Worm (Caenorhabditis elegans) whole organism, L1 larva: ENCODE measurements around the gene oac-30.

Source experiments
- C04F5.9 ChIP-seq: sonication (generic microtip); optimal IDR thresholded peaks from 2 replicates; lab custom pipeline; 2016; ENCODE audit warnings: missing genetic modification characterization, missing compliant biosample characterization
- C34B4.2 ChIP-seq: sonication (generic microtip); optimal IDR thresholded peaks from 2 replicates; lab custom pipeline; 2017; ENCODE audit warnings: mild to moderate bottlenecking, missing genetic modification characterization, missing compliant biosample characterization
- F16B12.6 ChIP-seq: fragments of 150-350 bp; optimal IDR thresholded peaks from 2 replicates; lab custom pipeline; 2014; ENCODE audit warnings: missing biosample characterization, missing genetic modification characterization
- Y116A8C.19 ChIP-seq: sonication (generic microtip); optimal IDR thresholded peaks from 2 replicates; lab custom pipeline; 2016; ENCODE audit warnings: missing compliant biosample characterization, missing genetic modification characterization, borderline replicate concordance
- aha-1 ChIP-seq: fragments of 150-350 bp; optimal IDR thresholded peaks from 2 replicates; lab custom pipeline; 2014; ENCODE audit warnings: missing biosample characterization, missing genetic modification characterization
- alr-1 ChIP-seq: fragments of 200-800 bp; sonication (Bioruptor generic); optimal IDR thresholded peaks from 2 replicates; lab custom pipeline; 2018; ENCODE audit warnings: borderline replicate concordance, mild to moderate bottlenecking, missing genetic modification characterization, missing compliant biosample characterization
- aly-2 ChIP-seq: fragments of 150-350 bp; optimal IDR thresholded peaks from 2 replicates; lab custom pipeline; 2014; ENCODE audit warnings: missing biosample characterization, missing genetic modification characterization
- ama-1 ChIP-seq: fragments of 150-350 bp; optimal IDR thresholded peaks from 2 replicates; lab custom pipeline; 2014
- ceh-63 ChIP-seq: fragments of 200-800 bp; sonication (Bioruptor generic); optimal IDR thresholded peaks from 2 replicates; lab custom pipeline; 2018; ENCODE audit warnings: mild to moderate bottlenecking, missing genetic modification characterization, missing compliant biosample characterization
- ceh-8 ChIP-seq: fragments of 200-800 bp; sonication (Bioruptor generic); optimal IDR thresholded peaks from 2 replicates; lab custom pipeline; 2018; ENCODE audit warnings: mild to moderate bottlenecking, missing genetic modification characterization, moderate library complexity, missing compliant biosample characterization
- ceh-82 ChIP-seq, 3 experiments: fragments of 150-350 bp in 1 of 3; sonication (generic microtip) in 2 of 3; optimal IDR thresholded peaks; 2 replicates each; lab custom pipeline; 2014 to 2017; ENCODE audit warnings: missing biosample characterization in 3 of 3, missing genetic modification characterization in 3 of 3
- ceh-90 ChIP-seq: sonication (generic microtip); optimal IDR thresholded peaks from 2 replicates; lab custom pipeline; 2016; ENCODE audit warnings: missing genetic modification characterization, missing compliant biosample characterization
- dpl-1 ChIP-seq, 3 experiments: fragments of 150-350 bp in 2 of 3; sonication (generic microtip) in 1 of 3; optimal IDR thresholded peaks; 2 replicates each; lab custom pipeline; 2014 to 2017; ENCODE audit warnings: missing biosample characterization in 3 of 3, missing genetic modification characterization in 3 of 3, missing genetic modification reagents in 3 of 3
- efl-1 ChIP-seq, 4 experiments: fragments of 150-350 bp; optimal IDR thresholded peaks in 3 of 4; peaks in 1 of 4; 1 replicate in 1 of 4; 2 replicates in 3 of 4; lab custom pipeline; 2014; ENCODE audit warnings: missing biosample characterization in 2 of 4, missing genetic modification characterization in 2 of 4, missing genetic modification reagents in 2 of 4
- efl-3 ChIP-seq: fragments of 200-800 bp; sonication (Bioruptor generic); optimal IDR thresholded peaks from 2 replicates; lab custom pipeline; 2018; ENCODE audit warnings: mild to moderate bottlenecking, missing genetic modification characterization, missing compliant biosample characterization
- egl-13 ChIP-seq: sonication (generic microtip); optimal IDR thresholded peaks from 2 replicates; lab custom pipeline; 2016; ENCODE audit warnings: missing genotype, missing genetic modification reagents, missing genetic modification characterization, missing compliant biosample characterization
- elt-2 ChIP-seq: sonication (generic microtip); optimal IDR thresholded peaks from 2 replicates; lab custom pipeline; 2016; ENCODE audit warnings: missing genetic modification characterization, mild to moderate bottlenecking, inconsistent platforms, missing compliant biosample characterization, missing genetic modification reagents
- fkh-4 ChIP-seq: sonication (generic microtip); optimal IDR thresholded peaks from 2 replicates; lab custom pipeline; 2016; ENCODE audit warnings: missing compliant biosample characterization, missing genetic modification characterization, borderline replicate concordance
- fkh-8 ChIP-seq: sonication (generic microtip); optimal IDR thresholded peaks from 2 replicates; lab custom pipeline; 2016; ENCODE audit warnings: mild to moderate bottlenecking, missing genetic modification characterization, missing compliant biosample characterization
- fos-1 ChIP-seq: fragments of 150-350 bp; optimal IDR thresholded peaks from 2 replicates; lab custom pipeline; 2014; ENCODE audit warnings: missing biosample characterization, missing genetic modification characterization
- grh-1 ChIP-seq: fragments of 200-800 bp; sonication (Bioruptor generic); IDR thresholded peaks from 2 replicates; pipeline ENCODE4 v1.3.6; 2022; ENCODE audit warnings: missing genetic modification reagents, missing genetic modification characterization, missing compliant biosample characterization
- hlh-4 ChIP-seq: sonication (generic microtip); optimal IDR thresholded peaks from 2 replicates; lab custom pipeline; 2016; ENCODE audit warnings: mild to moderate bottlenecking, missing genetic modification characterization, missing compliant biosample characterization
- hpl-2 ChIP-seq: fragments of 150-350 bp; optimal IDR thresholded peaks from 2 replicates; lab custom pipeline; 2014; ENCODE audit warnings: missing biosample characterization, missing genetic modification reagents, missing genetic modification characterization
- irx-1 ChIP-seq: sonication (generic microtip); optimal IDR thresholded peaks from 2 replicates; lab custom pipeline; 2016; ENCODE audit warnings: missing genetic modification characterization, missing compliant biosample characterization
- jun-1 ChIP-seq: fragments of 150-350 bp; optimal IDR thresholded peaks from 2 replicates; lab custom pipeline; 2014; ENCODE audit warnings: missing biosample characterization, missing genetic modification reagents, missing genetic modification characterization
- lin-13 ChIP-seq: fragments of 150-350 bp; optimal IDR thresholded peaks from 2 replicates; lab custom pipeline; 2014; ENCODE audit warnings: missing biosample characterization, missing genetic modification reagents, missing genetic modification characterization
- lin-14 ChIP-seq: fragments of 200-800 bp; sonication (Bioruptor generic); optimal IDR thresholded peaks from 2 replicates; lab custom pipeline; 2018; ENCODE audit warnings: mild to moderate bottlenecking, missing genetic modification characterization, moderate library complexity, missing compliant biosample characterization
- lin-15B ChIP-seq: fragments of 150-350 bp; sonication (generic microtip); optimal IDR thresholded peaks from 3 replicates; lab custom pipeline; 2014; ENCODE audit warnings: missing biosample characterization, missing genetic modification characterization
- lin-39 ChIP-seq: fragments of 150-350 bp; optimal IDR thresholded peaks from 2 replicates; lab custom pipeline; 2014; ENCODE audit warnings: missing biosample characterization, missing genetic modification reagents, missing genetic modification characterization
- lir-3 ChIP-seq: sonication (generic microtip); optimal IDR thresholded peaks from 2 replicates; lab custom pipeline; 2016; ENCODE audit warnings: mild to moderate bottlenecking, missing genetic modification characterization, moderate library complexity, missing compliant biosample characterization; ENCODE audit not compliant: poor library complexity
- mdl-1 ChIP-seq, 2 experiments: fragments of 150-350 bp; optimal IDR thresholded peaks; 2 replicates each; lab custom pipeline; 2014 to 2017; ENCODE audit warnings: missing biosample characterization in 2 of 2, missing genetic modification characterization in 2 of 2, inconsistent platforms in 1 of 2
- mef-2 ChIP-seq: fragments of 150-350 bp; optimal IDR thresholded peaks from 2 replicates; lab custom pipeline; 2014; ENCODE audit warnings: missing biosample characterization, missing genetic modification characterization
- mep-1 ChIP-seq: fragments of 150-350 bp; optimal IDR thresholded peaks from 2 replicates; lab custom pipeline; 2014; ENCODE audit warnings: missing biosample characterization, missing genetic modification characterization
- nhr-11 ChIP-seq: fragments of 150-350 bp; optimal IDR thresholded peaks from 2 replicates; lab custom pipeline; 2014; ENCODE audit warnings: missing biosample characterization, missing genetic modification characterization
- nhr-12 ChIP-seq: sonication (generic microtip); optimal IDR thresholded peaks from 2 replicates; lab custom pipeline; 2017; ENCODE audit warnings: missing biosample characterization, missing genetic modification characterization
- nhr-77 ChIP-seq: fragments of 150-350 bp; optimal IDR thresholded peaks from 2 replicates; lab custom pipeline; 2014; ENCODE audit warnings: missing biosample characterization, missing genetic modification characterization
- nhr-84 ChIP-seq: sonication (generic microtip); optimal IDR thresholded peaks from 2 replicates; lab custom pipeline; 2017; ENCODE audit warnings: missing biosample characterization, missing genetic modification characterization
- nhr-85 ChIP-seq: sonication (generic microtip); peaks from one replicate; lab custom pipeline; 2016; ENCODE audit warnings: missing genetic modification characterization, inconsistent platforms, missing compliant biosample characterization
- nhr-90 ChIP-seq: sonication (generic microtip); optimal IDR thresholded peaks from 2 replicates; lab custom pipeline; 2016; ENCODE audit warnings: mild to moderate bottlenecking, missing genetic modification characterization, missing compliant biosample characterization; ENCODE audit not compliant: poor library complexity
- pag-3 ChIP-seq: sonication (generic microtip); optimal IDR thresholded peaks from 2 replicates; lab custom pipeline; 2017; ENCODE audit warnings: missing genetic modification characterization, mild to moderate bottlenecking, missing compliant biosample characterization, antibody characterized with exemption, borderline replicate concordance; ENCODE audit not compliant: insufficient read depth
- rnt-1 ChIP-seq: sonication (generic microtip); optimal IDR thresholded peaks from 2 replicates; lab custom pipeline; 2016; ENCODE audit warnings: mild to moderate bottlenecking, missing genetic modification characterization, moderate library complexity, missing compliant biosample characterization
- snpc-4 ChIP-seq: fragments of 150-350 bp; optimal IDR thresholded peaks from 2 replicates; lab custom pipeline; 2014; ENCODE audit warnings: missing biosample characterization, missing genetic modification characterization
- snu-23 ChIP-seq: sonication (generic microtip); optimal IDR thresholded peaks from 2 replicates; lab custom pipeline; 2016; ENCODE audit warnings: missing genetic modification characterization, missing compliant biosample characterization
- sox-4 ChIP-seq: sonication (generic microtip); optimal IDR thresholded peaks from 2 replicates; lab custom pipeline; 2016; ENCODE audit warnings: missing genetic modification characterization, missing compliant biosample characterization
- sptf-1 ChIP-seq: fragments of 150-350 bp; optimal IDR thresholded peaks from 2 replicates; lab custom pipeline; 2014; ENCODE audit warnings: missing biosample characterization, missing genetic modification characterization
- tlp-1 ChIP-seq: fragments of 150-350 bp; optimal IDR thresholded peaks from 2 replicates; lab custom pipeline; 2014; ENCODE audit warnings: missing biosample characterization, missing genetic modification characterization
- unc-62 ChIP-seq: fragments of 150-350 bp; optimal IDR thresholded peaks from 2 replicates; lab custom pipeline; 2014; ENCODE audit warnings: missing biosample characterization, missing genetic modification reagents, missing genetic modification characterization
- unc-86 ChIP-seq: sonication (generic microtip); optimal IDR thresholded peaks from 2 replicates; lab custom pipeline; 2016; ENCODE audit warnings: missing genetic modification characterization, missing compliant biosample characterization
- vab-15 ChIP-seq: sonication (generic microtip); optimal IDR thresholded peaks from 2 replicates; lab custom pipeline; 2017; ENCODE audit warnings: missing genotype, mild to moderate bottlenecking, missing genetic modification characterization, missing compliant biosample characterization
- xbp-1 ChIP-seq: sonication (generic microtip); optimal IDR thresholded peaks from 2 replicates; lab custom pipeline; 2016; ENCODE audit warnings: missing genetic modification characterization, missing compliant biosample characterization
- zip-4 ChIP-seq: fragments of 200-800 bp; sonication (Bioruptor generic); optimal IDR thresholded peaks from 2 replicates; lab custom pipeline; 2018; ENCODE audit warnings: mild to moderate bottlenecking, missing genetic modification characterization, moderate library complexity, missing compliant biosample characterization
- ztf-4 ChIP-seq: fragments of 150-350 bp; optimal IDR thresholded peaks from 2 replicates; lab custom pipeline; 2014; ENCODE audit warnings: missing biosample characterization, missing genetic modification characterization

oac-30 gene

ce11 chrII:1239433-1240020 is 27.2 kb downstream of the oac-30 start (continued):
- no peak for TF ChIP-seq lin-13
- no peak for TF ChIP-seq ceh-90 (tag; lab: Kevin White, UChicago)
- no peak for TF ChIP-seq fkh-8 (tag; lab: Kevin White, UChicago)
- peak; percentile 42 for TF ChIP-seq elt-2 (tag; lab: Kevin White, UChicago)
- TF ChIP-seq egl-13 (tag; lab: Kevin White, UChicago) = no peak
- no peak for TF ChIP-seq snu-23 (GFP tag; lab: Kevin White, UChicago)
- TF ChIP-seq nhr-12 = no peak
- TF ChIP-seq dpl-1 (GFP tag; optimal IDR thresholded peaks at IDR 0.05; lab: Kevin White, UChicago) = no peak
- TF ChIP-seq aha-1 = no peak
- TF ChIP-seq mdl-1 (tag; optimal IDR thresholded peaks at IDR 0.05; lab: Kevin White, UChicago) = no peak
- TF ChIP-seq mep-1 (tag; lab: Kevin White, UChicago) = no peak
- no peak for TF ChIP-seq nhr-85
- no peak for TF ChIP-seq nhr-84
- no peak for TF ChIP-seq fos-1 (tag; lab: Kevin White, UChicago)
- TF ChIP-seq irx-1 = no peak
- TF ChIP-seq tlp-1 = no peak
- no peak for TF ChIP-seq nhr-77
- peak; percentile 17 for TF ChIP-seq ztf-4 (tag; lab: Kevin White, UChicago)
- TF ChIP-seq jun-1 (tag; lab: Kevin White, UChicago) = no peak
- no peak for TF ChIP-seq lin-15B
- TF ChIP-seq mef-2 (tag; lab: Kevin White, UChicago) = no peak
- no peak for TF ChIP-seq grh-1
- no peak for TF ChIP-seq vab-15
- peak in 1 of 2 experiments; percentile 37 for TF ChIP-seq efl-1 (optimal IDR thresholded peaks at IDR 0.05; lab: Kevin White, UChicago)
- peak in 1 of 2 experiments; percentile 40 for TF ChIP-seq efl-1 (GFP tag; optimal IDR thresholded peaks at IDR 0.05 in 1 of 2; lab: Kevin White, UChicago)
- TF ChIP-seq nhr-11 = no peak
- peak; percentile 21 for TF ChIP-seq rnt-1 (tag; lab: Kevin White, UChicago)
- no peak for TF ChIP-seq unc-62 (GFP tag; lab: Kevin White, UChicago)
- TF ChIP-seq lin-14 = peak; percentile 16
- no peak for TF ChIP-seq snpc-4 (tag; lab: Kevin White, UChicago)
- no peak for TF ChIP-seq ama-1

- TF ChIP-seq snpc-4 (tag; lab: Kevin White, UChicago) (no peak), sox-4 (tag; lab: Kevin White, UChicago) (no peak), fkh-4 (tag; lab: Kevin White, UChicago) (no peak), rnt-1 (tag; lab: Kevin White, UChicago) (no peak), lin-14 (peak; percentile 67), vab-15 (no peak), Y116A8C.19 (tag; lab: Kevin White, UChicago) (no peak), unc-86 (peak; percentile 23), lin-39 (no peak), hlh-4 (tag; lab: Kevin White, UChicago) (no peak), nhr-90 (tag; lab: Kevin White, UChicago) (no peak), lin-15B (no peak), xbp-1 (tag; lab: Kevin White, UChicago) (no peak), ceh-82 (tag; optimal IDR thresholded peaks at IDR 0.05; lab: Kevin White, UChicago) (peak in 1 of 3 experiments; percentile 68), mef-2 (tag; lab: Kevin White, UChicago) (no peak), aly-2 (tag; lab: Kevin White, UChicago) (no peak), efl-3 (GFP tag; lab: Kevin White, UChicago) (no peak), zip-4 (GFP tag; lab: Kevin White, UChicago) (no peak), C04F5.9 (tag; lab: Kevin White, UChicago) (no peak), C34B4.2 (tag; lab: Kevin White, UChicago) (no peak), hpl-2 (GFP tag; lab: Kevin White, UChicago) (no peak), pag-3 (no peak), F16B12.6 (tag; lab: Kevin White, UChicago) (no peak), lir-3 (no peak), efl-1 (optimal IDR thresholded peaks at IDR 0.05; lab: Kevin White, UChicago) (peak in 1 of 2 experiments; percentile 5), efl-1 (GFP tag; optimal IDR thresholded peaks at IDR 0.05 in 1 of 2; lab: Kevin White, UChicago) (peak in 1 of 2 experiments; percentile 34), ceh-63 (GFP tag; lab: Kevin White, UChicago) (no peak), sptf-1 (no peak), ceh-8 (peak; percentile 92), alr-1 (tag; lab: Kevin White, UChicago) (no peak), ama-1 (no peak)
Measured at ce11 chrII:1237845-1238244, 28.8 kb downstream of the oac-30 start.
